Fruit fly (Drosophila melanogaster) whole organism, prepupa: ENCODE data around the gene CG4328.

Experiments used
- CG10631 ChIP-seq: fragments of 200-800 bp; sonication (Bioruptor generic); optimal IDR thresholded peaks from 2 replicates; lab custom pipeline; 2016; ENCODE audit warnings: missing biosample characterization, missing genetic modification characterization
- CG11762 ChIP-seq: fragments of 200-800 bp; sonication (Bioruptor generic); optimal IDR thresholded peaks from 3 replicates; lab custom pipeline; 2016; ENCODE audit warnings: missing biosample characterization, missing genetic modification characterization; ENCODE audit not compliant: insufficient read depth
- CG11902 ChIP-seq: fragments of 200-800 bp; sonication (Bioruptor generic); optimal IDR thresholded peaks from 3 replicates; lab custom pipeline; 2016; ENCODE audit warnings: missing biosample characterization, missing genetic modification characterization
- CG15336 ChIP-seq: fragments of 200-800 bp; sonication (Bioruptor generic); IDR thresholded peaks from 2 replicates; pipeline ENCODE4 v1.3.6; 2022; ENCODE audit warnings: missing biosample characterization, missing genetic modification characterization
- CG1621 ChIP-seq: fragments of 200-800 bp; sonication (Bioruptor generic); optimal IDR thresholded peaks from 3 replicates; lab custom pipeline; 2018; ENCODE audit warnings: missing biosample characterization, mild to moderate bottlenecking, missing genetic modification characterization
- CG16779 ChIP-seq: fragments of 200-800 bp; sonication (Bioruptor generic); optimal IDR thresholded peaks from 3 replicates; lab custom pipeline; 2017; ENCODE audit warnings: missing biosample characterization, mild to moderate bottlenecking, missing genetic modification characterization
- CG3032 ChIP-seq: fragments of 200-800 bp; optimal IDR thresholded peaks from 2 replicates; lab custom pipeline; 2019; ENCODE audit warnings: missing biosample characterization, mild to moderate bottlenecking, missing genetic modification characterization, moderate library complexity
- CG31627 ChIP-seq: fragments of 200-800 bp; sonication (Bioruptor generic); optimal IDR thresholded peaks from 3 replicates; lab custom pipeline; 2016; ENCODE audit warnings: missing biosample characterization, missing genetic modification characterization
- CG32006 ChIP-seq: fragments of 200-800 bp; sonication (Bioruptor generic); optimal IDR thresholded peaks from 3 replicates; lab custom pipeline; 2017; ENCODE audit warnings: missing biosample characterization, mild to moderate bottlenecking, missing genetic modification characterization
- CG34406 ChIP-seq: fragments of 200-800 bp; sonication (Bioruptor generic); optimal IDR thresholded peaks from 3 replicates; lab custom pipeline; 2016; ENCODE audit warnings: missing biosample characterization, missing genetic modification characterization
- CG3919 ChIP-seq: fragments of 200-800 bp; sonication (Bioruptor generic); optimal IDR thresholded peaks from 3 replicates; lab custom pipeline; 2016; ENCODE audit warnings: missing biosample characterization, missing genetic modification characterization
- CG4318 ChIP-seq: fragments of 200-800 bp; sonication (Bioruptor generic); optimal IDR thresholded peaks from 3 replicates; lab custom pipeline; 2017; ENCODE audit warnings: missing biosample characterization, mild to moderate bottlenecking, missing genetic modification characterization
- CG6163 ChIP-seq: fragments of 200-800 bp; sonication (Bioruptor generic); IDR thresholded peaks from 3 replicates; pipeline ENCODE4 v1.3.6; 2022; ENCODE audit warnings: missing biosample characterization, missing genetic modification characterization
- CG6276 ChIP-seq: fragments of 200-800 bp; sonication (Bioruptor generic); optimal IDR thresholded peaks from 2 replicates; lab custom pipeline; 2017; ENCODE audit warnings: missing biosample characterization, mild to moderate bottlenecking, missing genetic modification characterization
- CG6792 ChIP-seq: fragments of 200-800 bp; sonication (Bioruptor generic); optimal IDR thresholded peaks from 3 replicates; lab custom pipeline; 2016; ENCODE audit warnings: missing biosample characterization, missing genetic modification characterization
- CG6808 ChIP-seq: fragments of 200-800 bp; sonication (Bioruptor generic); optimal IDR thresholded peaks from 3 replicates; lab custom pipeline; 2017; ENCODE audit warnings: missing biosample characterization, missing genetic modification characterization, mild to moderate bottlenecking, moderate library complexity, missing genetic modification reagents
- CG6854 ChIP-seq: fragments of 200-800 bp; sonication (Bioruptor generic); optimal IDR thresholded peaks from 2 replicates; lab custom pipeline; 2017; ENCODE audit warnings: missing biosample characterization, mild to moderate bottlenecking, missing genetic modification characterization
- CG8119 ChIP-seq: fragments of 200-800 bp; sonication (Bioruptor generic); IDR thresholded peaks from 3 replicates; pipeline ENCODE4 v1.3.6; 2022; ENCODE audit warnings: missing biosample characterization, missing genetic modification characterization
- CG8319 ChIP-seq: fragments of 200-800 bp; sonication (Bioruptor generic); optimal IDR thresholded peaks from 3 replicates; lab custom pipeline; 2016; ENCODE audit warnings: missing biosample characterization, missing genetic modification characterization
- Eip78C ChIP-seq: fragments of 200-800 bp; sonication (Bioruptor generic); peaks from one replicate; lab custom pipeline; 2016; ENCODE audit warnings: missing biosample characterization, missing genetic modification characterization
- Eip93F ChIP-seq: fragments of 200-800 bp; sonication (Bioruptor generic); optimal IDR thresholded peaks from 2 replicates; lab custom pipeline; 2016; ENCODE audit warnings: missing biosample characterization, mild to moderate bottlenecking, missing genetic modification characterization
- Ets21C ChIP-seq: fragments of 200-800 bp; sonication (Bioruptor generic); optimal IDR thresholded peaks from 3 replicates; lab custom pipeline; 2016; ENCODE audit warnings: missing biosample characterization, missing genetic modification characterization
- Ets96B ChIP-seq: fragments of 200-800 bp; optimal IDR thresholded peaks from 2 replicates; lab custom pipeline; 2019; ENCODE audit warnings: missing biosample characterization, mild to moderate bottlenecking, missing genetic modification characterization, moderate library complexity
- Hr38 ChIP-seq: sonication (Bioruptor generic); optimal IDR thresholded peaks from 2 replicates; lab custom pipeline; 2016; ENCODE audit warnings: missing biosample characterization, missing genetic modification characterization
- Hr39 ChIP-seq: fragments of 200-800 bp; sonication (Bioruptor generic); optimal IDR thresholded peaks from 2 replicates; lab custom pipeline; 2016; ENCODE audit warnings: missing biosample characterization, missing genetic modification characterization
- Met ChIP-seq: fragments of 200-800 bp; sonication (Bioruptor generic); optimal IDR thresholded peaks from 3 replicates; lab custom pipeline; 2016; ENCODE audit warnings: missing biosample characterization, missing genetic modification characterization
- OdsH ChIP-seq: fragments of 200-800 bp; sonication (Bioruptor generic); optimal IDR thresholded peaks from 3 replicates; lab custom pipeline; 2016; ENCODE audit warnings: missing biosample characterization, missing genetic modification characterization
- Sox102F ChIP-seq: fragments of 200-800 bp; sonication (Bioruptor generic); optimal IDR thresholded peaks from 2 replicates; lab custom pipeline; 2016; ENCODE audit warnings: missing biosample characterization, mild to moderate bottlenecking, missing genetic modification characterization
- Sox14 ChIP-seq: fragments of 200-800 bp; sonication (Bioruptor generic); optimal IDR thresholded peaks from 3 replicates; lab custom pipeline; 2016; ENCODE audit warnings: missing biosample characterization, missing genetic modification characterization
- Sox15 ChIP-seq: fragments of 200-800 bp; sonication (Bioruptor generic); optimal IDR thresholded peaks from 3 replicates; lab custom pipeline; 2016; ENCODE audit warnings: missing biosample characterization, missing genetic modification characterization
- achi ChIP-seq: fragments of 200-800 bp; sonication (Bioruptor generic); optimal IDR thresholded peaks from 3 replicates; lab custom pipeline; 2016; ENCODE audit warnings: missing biosample characterization, missing genetic modification characterization
- acj6 ChIP-seq: fragments of 200-800 bp; sonication (Bioruptor generic); optimal IDR thresholded peaks from 3 replicates; lab custom pipeline; 2016; ENCODE audit warnings: missing biosample characterization, missing genetic modification characterization
- cyc ChIP-seq: fragments of 200-800 bp; sonication (Bioruptor generic); optimal IDR thresholded peaks from 3 replicates; lab custom pipeline; 2016; ENCODE audit warnings: missing biosample characterization, missing genetic modification characterization
- dac ChIP-seq: fragments of 200-800 bp; sonication (Bioruptor generic); optimal IDR thresholded peaks from 2 replicates; lab custom pipeline; 2017; ENCODE audit warnings: missing biosample characterization, mild to moderate bottlenecking, missing genetic modification characterization
- dsx ChIP-seq: fragments of 200-800 bp; optimal IDR thresholded peaks from 3 replicates; lab custom pipeline; 2019; ENCODE audit warnings: missing biosample characterization, mild to moderate bottlenecking, missing genetic modification characterization, moderate library complexity; ENCODE audit not compliant: poor library complexity, severe bottlenecking
- eg ChIP-seq: fragments of 200-800 bp; sonication (Bioruptor generic); IDR thresholded peaks from 3 replicates; pipeline ENCODE4 v1.3.6; 2022; ENCODE audit warnings: missing biosample characterization, missing genetic modification characterization
- esn ChIP-seq: fragments of 200-800 bp; sonication (Bioruptor generic); optimal IDR thresholded peaks from 2 replicates; lab custom pipeline; 2016; ENCODE audit warnings: missing biosample characterization, mild to moderate bottlenecking, missing genetic modification characterization, moderate library complexity
- fd59A ChIP-seq: fragments of 200-800 bp; sonication (Bioruptor generic); optimal IDR thresholded peaks from 2 replicates; lab custom pipeline; 2017; ENCODE audit warnings: missing biosample characterization, mild to moderate bottlenecking, missing genetic modification characterization, missing genetic modification reagents
- fd85E ChIP-seq: fragments of 200-800 bp; sonication (Bioruptor generic); optimal IDR thresholded peaks from 3 replicates; lab custom pipeline; 2016; ENCODE audit warnings: missing biosample characterization, missing genetic modification characterization
- lz ChIP-seq: fragments of 200-800 bp; sonication (Bioruptor generic); optimal IDR thresholded peaks from 3 replicates; lab custom pipeline; 2016; ENCODE audit warnings: missing biosample characterization, missing genetic modification characterization
- net ChIP-seq: fragments of 200-800 bp; sonication (Bioruptor generic); optimal IDR thresholded peaks from 3 replicates; lab custom pipeline; 2016; ENCODE audit warnings: missing biosample characterization, missing genetic modification characterization
- pdm3 ChIP-seq: fragments of 200-800 bp; sonication (Bioruptor generic); optimal IDR thresholded peaks from 3 replicates; lab custom pipeline; 2016; ENCODE audit warnings: missing biosample characterization, missing genetic modification characterization
- salr ChIP-seq, 2 experiments: fragments of 200-800 bp; sonication (Bioruptor generic); optimal IDR thresholded peaks; 3 replicates each; lab custom pipeline; 2016 to 2018; ENCODE audit warnings: missing biosample characterization in 2 of 2, missing genetic modification characterization in 2 of 2, mild to moderate bottlenecking in 1 of 2
- spab ChIP-seq: fragments of 200-800 bp; sonication (Bioruptor generic); optimal IDR thresholded peaks from 2 replicates; lab custom pipeline; 2017; ENCODE audit warnings: missing biosample characterization, mild to moderate bottlenecking, missing genetic modification characterization, missing genetic modification reagents
- ss ChIP-seq, 2 experiments: fragments of 200-800 bp; sonication (Bioruptor generic); optimal IDR thresholded peaks; 2 replicates in 1 of 2; 3 replicates in 1 of 2; lab custom pipeline; 2017 to 2018; ENCODE audit warnings: mild to moderate bottlenecking in 2 of 2, missing biosample characterization in 2 of 2, missing genetic modification characterization in 2 of 2, moderate library complexity in 1 of 2
- svp ChIP-seq: fragments of 200-800 bp; sonication (Bioruptor generic); peaks from one replicate; lab custom pipeline; 2016; ENCODE audit warnings: missing biosample characterization, missing genetic modification characterization
- vri ChIP-seq: fragments of 200-800 bp; sonication (Bioruptor generic); optimal IDR thresholded peaks from 3 replicates; lab custom pipeline; 2016; ENCODE audit warnings: missing biosample characterization, mild to moderate bottlenecking, missing genetic modification characterization

The CG4328 gene

DNA sequence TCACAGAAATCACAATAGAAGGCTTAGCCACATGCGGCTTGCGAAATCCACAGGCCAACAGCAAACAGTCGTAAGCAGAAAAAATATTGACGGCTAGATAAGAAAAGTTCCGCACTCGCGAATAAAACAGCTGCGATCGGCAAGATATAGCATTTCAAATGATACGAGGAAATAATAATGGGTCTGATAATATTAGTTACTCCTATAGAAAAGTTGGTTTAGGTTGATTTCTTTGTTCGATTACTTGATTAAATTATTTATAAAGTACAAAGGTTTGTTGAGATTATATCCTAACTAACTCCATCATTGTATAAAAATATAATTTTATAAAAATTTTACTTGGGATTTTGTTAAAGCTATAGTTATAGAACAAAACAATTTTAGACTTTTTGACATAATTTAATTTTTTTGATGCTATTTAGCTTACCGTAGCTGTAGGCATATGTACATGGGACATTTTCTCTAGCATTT, 20.3 kb downstream of the CG4328 start (continued):
- TF ChIP-seq CG4318 (no peak), spab (GFP tag; lab: Kevin White, UChicago) (no peak), CG10631 (GFP tag; lab: Kevin White, UChicago) (peak; percentile 30), Sox14 (GFP tag; lab: Kevin White, UChicago) (no peak), salr (GFP tag; optimal IDR thresholded peaks at IDR 0.05; lab: Kevin White, UChicago) (peak in 1 of 2 experiments; percentile 61), esn (GFP tag; lab: Kevin White, UChicago) (peak; percentile 43), Eip93F (GFP tag; lab: Kevin White, UChicago) (no peak), cyc (GFP tag; lab: Kevin White, UChicago) (no peak), CG11902 (GFP tag; lab: Kevin White, UChicago) (no peak), CG6808 (GFP tag; lab: Kevin White, UChicago) (peak; percentile 3), fd59A (GFP tag; lab: Kevin White, UChicago) (no peak), net (GFP tag; lab: Kevin White, UChicago) (peak; percentile 59), acj6 (GFP tag; lab: Kevin White, UChicago) (peak; percentile 48), lz (GFP tag; lab: Kevin White, UChicago) (no peak), OdsH (GFP tag; lab: Kevin White, UChicago) (peak; percentile 49), Eip78C (GFP tag; lab: Kevin White, UChicago) (peak; percentile 91), achi (GFP tag; lab: Kevin White, UChicago) (peak; percentile 50), Ets96B (tag; lab: Kevin White, UChicago) (peak; percentile 54), Sox15 (GFP tag; lab: Kevin White, UChicago) (no peak), svp (GFP tag; lab: Kevin White, UChicago) (peak; percentile 27), pdm3 (GFP tag; lab: Kevin White, UChicago) (no peak), CG1621 (tag; lab: Kevin White, UChicago) (no peak), CG15336 (GFP tag; lab: Robert Waterston, UW) (no peak; the same call in 1 of the 2 replicates), Hr39 (GFP tag; lab: Kevin White, UChicago) (no peak), CG6163 (GFP tag; lab: Robert Waterston, UW) (no peak), eg (GFP tag; lab: Robert Waterston, UW) (no peak; the same call in 2 of the 3 replicates)

DNA sequence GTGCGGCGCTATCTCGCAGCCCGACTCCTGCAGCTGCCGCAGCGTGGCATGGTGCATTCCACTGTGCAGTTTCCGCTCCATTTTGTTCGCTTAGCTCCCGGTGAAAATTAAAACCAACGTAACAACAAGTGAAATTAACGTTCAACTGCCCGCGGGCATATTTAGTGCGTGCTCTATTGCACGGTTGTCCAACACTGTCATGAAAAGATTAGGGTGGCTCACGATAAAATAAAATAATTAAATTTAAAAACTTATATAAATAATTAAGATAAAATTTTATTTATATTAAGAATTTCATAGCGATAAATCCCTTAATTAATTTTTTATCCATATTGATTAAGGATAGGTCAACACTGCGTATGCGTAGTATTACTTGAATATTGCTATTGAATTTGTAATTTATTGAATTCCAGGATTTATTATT, 24.7 kb downstream of the CG4328 start, which contains the start of gene Pbgs:
Gene Pbgs (minus strand): TSS at position 151 of the 424 bp plus-strand sequence.
- TF ChIP-seq CG16779 (tag; lab: Kevin White, UChicago), result no peak
- no peak for TF ChIP-seq fd85E
- TF ChIP-seq ss (GFP tag; optimal IDR thresholded peaks at IDR 0.05; lab: Kevin White, UChicago), result peak; percentile 7 to 21
- TF ChIP-seq Ets21C (GFP tag; lab: Kevin White, UChicago), result no peak
- peak; percentile 4 for TF ChIP-seq CG32006
- TF ChIP-seq CG15336 (GFP tag; lab: Robert Waterston, UW), result peak; percentile 38; the same call in 1 of the 2 replicates
- no peak for TF ChIP-seq CG34406 (GFP tag; lab: Kevin White, UChicago)
- no peak for TF ChIP-seq CG31627
- TF ChIP-seq salr (GFP tag; optimal IDR thresholded peaks at IDR 0.05; lab: Kevin White, UChicago), result no peak
- TF ChIP-seq vri (GFP tag; lab: Kevin White, UChicago), result no peak
- no peak for TF ChIP-seq dac (GFP tag; lab: Kevin White, UChicago)
- TF ChIP-seq esn (GFP tag; lab: Kevin White, UChicago), result peak; percentile 25
- no peak for TF ChIP-seq Sox14 (GFP tag; lab: Kevin White, UChicago)
- TF ChIP-seq Met, result no peak
- TF ChIP-seq CG6276 (GFP tag; lab: Kevin White, UChicago), result peak; percentile 47
- TF ChIP-seq CG6854 (GFP tag; lab: Kevin White, UChicago), result peak; percentile 6
- TF ChIP-seq Eip78C (GFP tag; lab: Kevin White, UChicago), result peak; percentile 79
- TF ChIP-seq CG11762, result no peak
- TF ChIP-seq CG8319 (GFP tag; lab: Kevin White, UChicago), result no peak
- peak; percentile 10 for TF ChIP-seq lz (GFP tag; lab: Kevin White, UChicago)
- no peak for TF ChIP-seq achi (GFP tag; lab: Kevin White, UChicago)
- peak; percentile 47 for TF ChIP-seq dsx (GFP tag; lab: Kevin White, UChicago)
- no peak for TF ChIP-seq Sox102F (GFP tag; lab: Kevin White, UChicago)
- TF ChIP-seq CG6808 (GFP tag; lab: Kevin White, UChicago), result peak; percentile 14
- no peak for TF ChIP-seq spab (GFP tag; lab: Kevin White, UChicago)
- TF ChIP-seq CG6792 (GFP tag; lab: Kevin White, UChicago), result peak; percentile 8
- no peak for TF ChIP-seq Eip93F (GFP tag; lab: Kevin White, UChicago)
- TF ChIP-seq Ets96B (tag; lab: Kevin White, UChicago), result peak; percentile 49
- no peak for TF ChIP-seq OdsH (GFP tag; lab: Kevin White, UChicago)
- TF ChIP-seq CG3919 (GFP tag; lab: Kevin White, UChicago), result peak; percentile 27
- peak; percentile 56 for TF ChIP-seq svp (GFP tag; lab: Kevin White, UChicago)
- TF ChIP-seq Sox15 (GFP tag; lab: Kevin White, UChicago), result no peak
- TF ChIP-seq Hr38 (GFP tag; lab: Kevin White, UChicago), result no peak
- no peak for TF ChIP-seq CG10631 (GFP tag; lab: Kevin White, UChicago)
- TF ChIP-seq fd59A (GFP tag; lab: Kevin White, UChicago), result no peak
- TF ChIP-seq CG3032 (tag; lab: Kevin White, UChicago), result peak; percentile 61
- TF ChIP-seq CG8119 (GFP tag; lab: Robert Waterston, UW), result peak; percentile 27; the same call in 1 of the 3 replicates
